Worm (Caenorhabditis elegans) whole organism, L3 larva: ENCODE data around the gene gldi-3.

Source experiments
- R02D3.7 ChIP-seq: fragments of 150-350 bp; optimal IDR thresholded peaks from 2 replicates; lab custom pipeline; 2014; ENCODE audit warnings: missing biosample characterization, missing genetic modification characterization
- aly-2 ChIP-seq: fragments of 150-350 bp; optimal IDR thresholded peaks from 2 replicates; lab custom pipeline; 2014; ENCODE audit warnings: missing biosample characterization, missing genetic modification characterization
- ama-1 ChIP-seq: fragments of 150-350 bp; optimal IDR thresholded peaks from 2 replicates; lab custom pipeline; 2018
- ceh-16 ChIP-seq: sonication (generic microtip); optimal IDR thresholded peaks from 2 replicates; lab custom pipeline; 2017; ENCODE audit warnings: missing biosample characterization, missing genetic modification characterization
- ceh-28 ChIP-seq: fragments of 150-350 bp; optimal IDR thresholded peaks from 2 replicates; lab custom pipeline; 2014; ENCODE audit warnings: missing biosample characterization, missing genetic modification reagents, missing genetic modification characterization
- ceh-9 ChIP-seq: sonication (generic microtip); optimal IDR thresholded peaks from 2 replicates; lab custom pipeline; 2018; ENCODE audit warnings: missing biosample characterization, missing genetic modification characterization
- egl-27 ChIP-seq: sonication (generic microtip); optimal IDR thresholded peaks from 4 replicates; lab custom pipeline; 2017; ENCODE audit warnings: missing biosample characterization, missing genetic modification reagents, missing genetic modification characterization
- egl-5 ChIP-seq: fragments of 150-350 bp; optimal IDR thresholded peaks from 2 replicates; lab custom pipeline; 2017; ENCODE audit warnings: missing biosample characterization, missing genetic modification reagents, missing genetic modification characterization, inconsistent platforms
- elt-1 ChIP-seq: fragments of 150-350 bp; optimal IDR thresholded peaks from 2 replicates; lab custom pipeline; 2014; ENCODE audit warnings: missing biosample characterization, missing genetic modification characterization
- elt-2 ChIP-seq: sonication (generic microtip); optimal IDR thresholded peaks from 2 replicates; lab custom pipeline; 2016; ENCODE audit warnings: missing genetic modification reagents, mild to moderate bottlenecking, missing genetic modification characterization, missing compliant biosample characterization
- fkh-10 ChIP-seq: sonication (generic microtip); optimal IDR thresholded peaks from 2 replicates; lab custom pipeline; 2017; ENCODE audit warnings: missing biosample characterization, missing genetic modification reagents, missing genetic modification characterization
- fkh-2 ChIP-seq: fragments of 150-350 bp; optimal IDR thresholded peaks from 2 replicates; lab custom pipeline; 2014; ENCODE audit warnings: missing biosample characterization, missing genetic modification reagents, missing genetic modification characterization
- fos-1 ChIP-seq: fragments of 150-350 bp; optimal IDR thresholded peaks from 2 replicates; lab custom pipeline; 2014; ENCODE audit warnings: missing biosample characterization, missing genetic modification characterization
- jun-1 ChIP-seq: fragments of 150-350 bp; optimal IDR thresholded peaks from 2 replicates; lab custom pipeline; 2014; ENCODE audit warnings: missing biosample characterization, missing genetic modification reagents, missing genetic modification characterization
- lin-39 ChIP-seq: fragments of 150-350 bp; optimal IDR thresholded peaks from 2 replicates; lab custom pipeline; 2018; ENCODE audit warnings: missing biosample characterization, missing genetic modification reagents, missing genetic modification characterization
- lsy-12 ChIP-seq: sonication (generic microtip); optimal IDR thresholded peaks from 2 replicates; lab custom pipeline; 2016; ENCODE audit warnings: mild to moderate bottlenecking, missing genetic modification characterization, missing compliant biosample characterization
- mdl-1 ChIP-seq: fragments of 150-350 bp; optimal IDR thresholded peaks from 2 replicates; lab custom pipeline; 2014; ENCODE audit warnings: missing biosample characterization, missing genetic modification characterization
- mml-1 ChIP-seq: fragments of 150-350 bp; sonication (generic microtip); optimal IDR thresholded peaks from 3 replicates; lab custom pipeline; 2014; ENCODE audit warnings: missing biosample characterization, missing genetic modification characterization
- nfya-1 ChIP-seq: sonication (generic microtip); optimal IDR thresholded peaks from 2 replicates; lab custom pipeline; 2017; ENCODE audit warnings: missing genetic modification characterization, mild to moderate bottlenecking, missing compliant biosample characterization, antibody characterized with exemption, moderate library complexity; ENCODE audit not compliant: insufficient read depth
- nhr-11 ChIP-seq: fragments of 150-350 bp; optimal IDR thresholded peaks from 2 replicates; lab custom pipeline; 2014; ENCODE audit warnings: missing biosample characterization, missing genetic modification characterization
- nhr-12 ChIP-seq: fragments of 150-350 bp; optimal IDR thresholded peaks from 2 replicates; lab custom pipeline; 2014; ENCODE audit warnings: missing biosample characterization, missing genetic modification characterization
- nhr-23 ChIP-seq: fragments of 150-350 bp; optimal IDR thresholded peaks from 2 replicates; lab custom pipeline; 2014; ENCODE audit warnings: missing biosample characterization, missing genetic modification reagents, missing genetic modification characterization
- nhr-237 ChIP-seq: fragments of 150-350 bp; optimal IDR thresholded peaks from 2 replicates; lab custom pipeline; 2014; ENCODE audit warnings: missing biosample characterization, missing genetic modification characterization
- nhr-28 ChIP-seq: fragments of 150-350 bp; optimal IDR thresholded peaks from 2 replicates; lab custom pipeline; 2014; ENCODE audit warnings: missing biosample characterization, missing genetic modification characterization
- nhr-43 ChIP-seq: sonication (generic microtip); optimal IDR thresholded peaks from 2 replicates; lab custom pipeline; 2016; ENCODE audit warnings: mild to moderate bottlenecking, missing genetic modification characterization, missing compliant biosample characterization; ENCODE audit not compliant: poor library complexity, severe bottlenecking
- pha-4 ChIP-seq: fragments of 150-350 bp; optimal IDR thresholded peaks from 2 replicates; lab custom pipeline; 2014; ENCODE audit warnings: missing biosample characterization, missing genetic modification reagents, missing genetic modification characterization
- pqm-1 ChIP-seq: fragments of 150-350 bp; optimal IDR thresholded peaks from 2 replicates; lab custom pipeline; 2017; ENCODE audit warnings: missing biosample characterization, missing genetic modification characterization, inconsistent platforms
- sea-2 ChIP-seq: fragments of 150-350 bp; sonication (generic microtip); optimal IDR thresholded peaks from 4 replicates; lab custom pipeline; 2014; ENCODE audit warnings: missing biosample characterization, missing genetic modification reagents, missing genetic modification characterization
- skn-1 ChIP-seq: fragments of 150-350 bp; optimal IDR thresholded peaks from 2 replicates; lab custom pipeline; 2014; ENCODE audit warnings: missing biosample characterization, missing genetic modification characterization
- snpc-4 ChIP-seq: fragments of 150-350 bp; optimal IDR thresholded peaks from 2 replicates; lab custom pipeline; 2014; ENCODE audit warnings: missing biosample characterization, missing genetic modification characterization
- tbx-2 ChIP-seq: sonication (generic microtip); optimal IDR thresholded peaks from 2 replicates; lab custom pipeline; 2016; ENCODE audit warnings: mild to moderate bottlenecking, missing genetic modification characterization, missing compliant biosample characterization
- unc-62 ChIP-seq: fragments of 150-350 bp; sonication (generic microtip); optimal IDR thresholded peaks from 4 replicates; lab custom pipeline; 2014; ENCODE audit warnings: missing biosample characterization, missing genetic modification reagents, missing genetic modification characterization
- zag-1 ChIP-seq: fragments of 150-350 bp; optimal IDR thresholded peaks from 2 replicates; lab custom pipeline; 2014; ENCODE audit warnings: missing biosample characterization, missing genetic modification characterization
- ztf-11 ChIP-seq: fragments of 150-350 bp; optimal IDR thresholded peaks from 2 replicates; lab custom pipeline; 2014; ENCODE audit warnings: missing biosample characterization, missing genetic modification characterization
- ztf-4 ChIP-seq: fragments of 150-350 bp; optimal IDR thresholded peaks from 2 replicates; lab custom pipeline; 2014; ENCODE audit warnings: missing biosample characterization, missing genetic modification characterization

Gene gldi-3

ce11 chrII:9273984-9274383 is 5.9 kb downstream of the gldi-3 start (continued):
- peak; percentile 40 for TF ChIP-seq egl-27 (tag; lab: Kevin White, UChicago)
- TF ChIP-seq lsy-12 (tag; lab: Kevin White, UChicago) = peak; percentile 57
- peak; percentile 67 for TF ChIP-seq mdl-1 (tag; lab: Kevin White, UChicago)
- TF ChIP-seq ama-1 = peak; percentile 62
- peak; percentile 40 for TF ChIP-seq skn-1 (tag; lab: Kevin White, UChicago)
- TF ChIP-seq fkh-10 (GFP tag; lab: Kevin White, UChicago) = peak; percentile 31
- no peak for TF ChIP-seq aly-2 (tag; lab: Kevin White, UChicago)
- peak; percentile 1 for TF ChIP-seq zag-1 (tag; lab: Kevin White, UChicago)
- TF ChIP-seq pqm-1 (tag; lab: Kevin White, UChicago) = peak; percentile 21
- peak; percentile 39 for TF ChIP-seq tbx-2 (tag; lab: Kevin White, UChicago)
- peak; percentile 49 for TF ChIP-seq snpc-4 (tag; lab: Kevin White, UChicago)
- peak; percentile 85 for TF ChIP-seq ceh-28
- TF ChIP-seq pha-4 (tag; lab: Kevin White, UChicago) = peak; percentile 91
- TF ChIP-seq lin-39 (tag; lab: Kevin White, UChicago) = peak; percentile 76
- TF ChIP-seq jun-1 (tag; lab: Kevin White, UChicago) = peak; percentile 74
- peak; percentile 69 for TF ChIP-seq nhr-43
- peak; percentile 78 for TF ChIP-seq elt-2
- no peak for TF ChIP-seq sea-2 (GFP tag; lab: Kevin White, UChicago)

- no peak for TF ChIP-seq fkh-10 (GFP tag; lab: Kevin White, UChicago)
- TF ChIP-seq elt-1 (tag; lab: Kevin White, UChicago) = no peak
- TF ChIP-seq nfya-1 = no peak
- TF ChIP-seq fos-1 (tag; lab: Kevin White, UChicago) = no peak
Measured at ce11 chrII:9272942-9273341, 7.0 kb downstream of the gldi-3 start, which contains the start of gene C01G6.4. Gene C01G6.4, minus strand, starts transcription at chrII:9273042.

ce11 chrII:9271285-9271684 is 8.6 kb downstream of the gldi-3 start:
- no peak for TF ChIP-seq mdl-1 (tag; lab: Kevin White, UChicago)
- no peak for TF ChIP-seq egl-5 (tag; lab: Kevin White, UChicago)
- TF ChIP-seq nhr-237 (tag; lab: Kevin White, UChicago) = no peak
- no peak for TF ChIP-seq nhr-28 (tag; lab: Kevin White, UChicago)
- TF ChIP-seq ztf-4 (tag; lab: Kevin White, UChicago) = no peak
- TF ChIP-seq tbx-2 (tag; lab: Kevin White, UChicago) = no peak
- no peak for TF ChIP-seq lin-39 (tag; lab: Kevin White, UChicago)
- TF ChIP-seq ceh-16 (tag; lab: Kevin White, UChicago) = no peak
- no peak for TF ChIP-seq nhr-43

- TF ChIP-seq tbx-2 (tag; lab: Kevin White, UChicago) (no peak), R02D3.7 (tag; lab: Kevin White, UChicago) (no peak), nfya-1 (no peak), nhr-23 (tag; lab: Kevin White, UChicago) (no peak), nhr-237 (tag; lab: Kevin White, UChicago) (no peak), fkh-2 (tag; lab: Kevin White, UChicago) (no peak), ztf-11 (tag; lab: Kevin White, UChicago) (no peak), unc-62 (GFP tag; lab: Kevin White, UChicago) (no peak), nhr-11 (tag; lab: Kevin White, UChicago) (no peak), ztf-4 (tag; lab: Kevin White, UChicago) (no peak), ceh-9 (tag; lab: Kevin White, UChicago) (no peak), ceh-28 (no peak), ama-1 (no peak), nhr-12 (tag; lab: Kevin White, UChicago) (no peak), mml-1 (tag; lab: Kevin White, UChicago) (no peak), pha-4 (tag; lab: Kevin White, UChicago) (no peak), sea-2 (GFP tag; lab: Kevin White, UChicago) (no peak), elt-2 (no peak), egl-5 (tag; lab: Kevin White, UChicago) (no peak), zag-1 (tag; lab: Kevin White, UChicago) (no peak)
Measured at ce11 chrII:9269588-9269987, 10.3 kb downstream of the gldi-3 start, which contains the start of gene C01G6.3. Gene C01G6.3, plus strand, starts transcription at chrII:9269888.
